Fruit fly (Drosophila melanogaster): ENCODE data around the gene CASK.

DNA sequence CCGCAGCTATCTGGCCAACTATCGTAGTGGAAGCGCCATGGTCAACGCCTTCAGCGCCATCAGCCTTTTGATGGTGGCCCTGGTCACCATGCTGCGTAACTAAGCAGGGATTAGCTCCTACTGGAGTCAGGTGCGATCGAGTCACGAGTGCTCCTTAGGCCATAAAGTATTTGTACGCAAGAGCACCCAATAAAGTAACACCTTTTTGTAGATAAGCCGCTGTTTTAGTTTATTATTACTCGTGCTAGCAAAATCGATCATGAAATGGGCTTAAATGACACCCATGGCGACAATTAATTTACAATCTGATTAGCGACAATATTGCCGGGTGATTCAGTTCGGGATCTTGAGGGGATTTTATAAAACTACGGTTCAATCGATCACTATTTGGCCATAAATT, 64.9 kb downstream of the CASK start:
- TF ChIP-seq Dll (optimal IDR thresholded peaks at IDR 0.05) = no peak
- no peak for TF ChIP-seq psq (optimal IDR thresholded peaks at IDR 0.05)
- TF ChIP-seq CG8478 (optimal IDR thresholded peaks at IDR 0.05) = no peak
- no peak for TF ChIP-seq usp (GFP tag; optimal IDR thresholded peaks at IDR 0.05)

All from whole organism.